Worm (Caenorhabditis elegans): ENCODE data around the gene K09C6.8.

- no peak for TF ChIP-seq aly-1 (tag; optimal IDR thresholded peaks at IDR 0.05)
- no peak for TF ChIP-seq ceh-13 (GFP tag; optimal IDR thresholded peaks at IDR 0.05)
- no peak for TF ChIP-seq hnd-1 (tag; optimal IDR thresholded peaks at IDR 0.05)
- TF ChIP-seq tbx-11 (GFP tag; IDR thresholded peaks at IDR 0.05): no peak
- no peak for TF ChIP-seq sea-1 (GFP tag; conservative IDR thresholded peaks at IDR 0.05)
- no peak for TF ChIP-seq flt-1 (GFP tag; IDR thresholded peaks at IDR 0.05)
- TF ChIP-seq ceh-36 (tag; optimal IDR thresholded peaks at IDR 0.05): no peak
- TF ChIP-seq ama-1 (optimal IDR thresholded peaks at IDR 0.05): no peak
- no peak for TF ChIP-seq hmbx-1 (tag; optimal IDR thresholded peaks at IDR 0.05)
- no peak for TF ChIP-seq B0310.2 (tag; optimal IDR thresholded peaks at IDR 0.05)
- TF ChIP-seq hmg-4 (GFP tag; optimal IDR thresholded peaks at IDR 0.05): no peak
- TF ChIP-seq scrt-1 (GFP tag; IDR thresholded peaks at IDR 0.05): no peak
- TF ChIP-seq F13C5.2 (tag; optimal IDR thresholded peaks at IDR 0.05): no peak
Observed at ce11 chrV:849512-849911, 6.5 kb upstream of the K09C6.8 start, which contains the start of gene srbc-12.

All from whole organism, early embryonic.